Worm (Caenorhabditis elegans): ENCODE results near the gene H10D18.1.

ce11 chrV:3825190-3825589 lies 10.2 kb downstream of the H10D18.1 start:
- TF ChIP-seq flt-1 (GFP tag; IDR thresholded peaks at IDR 0.05) (no peak), ztf-29 (GFP tag; IDR thresholded peaks at IDR 0.05) (no peak), med-1 (GFP tag; optimal IDR thresholded peaks at IDR 0.05; ENCODE audit: insufficient read depth) (no peak), T22C8.4 (GFP tag; IDR thresholded peaks at IDR 0.05) (no peak), cog-1 (tag; optimal IDR thresholded peaks at IDR 0.05) (no peak)
